Worm (Caenorhabditis elegans): Measurements from ENCODE around the gene nhr-236.

Gene nhr-236

DNA sequence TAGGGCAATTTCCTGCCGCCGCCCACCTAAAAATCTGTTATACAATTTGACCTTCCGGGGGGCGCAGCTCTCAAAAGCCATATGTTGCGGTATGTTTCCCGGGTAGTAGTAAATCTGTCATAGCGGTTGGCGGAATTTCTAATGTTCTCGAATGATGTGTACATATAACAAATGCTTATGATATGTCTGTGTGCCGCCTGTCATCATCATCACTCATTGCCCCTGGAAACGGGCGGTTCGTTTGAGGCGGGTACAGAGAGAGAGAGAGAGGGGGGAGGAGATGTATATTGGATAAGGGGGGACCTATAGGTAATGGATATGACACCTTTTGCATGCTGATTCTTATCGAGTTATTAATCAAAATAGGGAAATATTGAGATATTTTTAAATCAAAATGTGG is 32.8 kb downstream of the nhr-236 start:
- TF ChIP-seq nhr-2 (tag; optimal IDR thresholded peaks at IDR 0.05) (peak; percentile 39), elt-1 (tag; optimal IDR thresholded peaks at IDR 0.05; ENCODE audit: borderline replicate concordance, insufficient read depth) (peak; percentile 66), unc-62 (GFP tag; optimal IDR thresholded peaks at IDR 0.05) (peak; percentile 79), lsy-2 (tag; optimal IDR thresholded peaks at IDR 0.05) (no peak), hlh-1 (tag; optimal IDR thresholded peaks at IDR 0.05) (peak; percentile 1)

DNA sequence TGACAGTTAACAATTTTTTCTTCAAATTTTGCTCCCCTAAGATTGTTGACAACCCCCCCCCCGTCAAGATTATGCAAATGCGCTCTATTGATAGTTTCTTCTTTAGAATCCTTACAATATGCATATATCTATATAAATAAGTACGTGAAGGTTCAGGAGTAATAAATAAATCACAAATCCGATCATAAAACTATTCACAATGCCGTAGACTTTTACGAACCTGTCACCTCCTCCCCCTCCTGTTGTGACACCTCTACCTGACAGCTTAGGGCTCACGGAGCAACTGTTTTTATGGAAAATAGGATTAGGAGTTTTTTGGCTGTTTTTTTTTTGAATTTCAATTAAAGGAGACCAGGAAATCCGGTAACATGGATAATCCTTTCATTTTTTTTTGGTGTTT is 37.3 kb downstream of the nhr-236 start:
- TF ChIP-seq ztf-11 (tag; optimal IDR thresholded peaks at IDR 0.05) (no peak), lin-32 (GFP tag; optimal IDR thresholded peaks at IDR 0.05) (no peak), hlh-1 (tag; optimal IDR thresholded peaks at IDR 0.05) (peak; percentile 11), nhr-237 (tag; optimal IDR thresholded peaks at IDR 0.05) (no peak), ham-2 (GFP tag; optimal IDR thresholded peaks at IDR 0.05) (no peak), unc-62 (GFP tag; optimal IDR thresholded peaks at IDR 0.05) (peak; percentile 75), sptf-1 (tag; optimal IDR thresholded peaks at IDR 0.05) (no peak), nhr-2 (tag; optimal IDR thresholded peaks at IDR 0.05) (peak; percentile 56), nhr-12 (tag; optimal IDR thresholded peaks at IDR 0.05) (no peak), ceh-43 (GFP tag; optimal IDR thresholded peaks at IDR 0.05) (no peak), lin-13 (tag; optimal IDR thresholded peaks at IDR 0.05) (no peak), mab-5 (tag; optimal IDR thresholded peaks at IDR 0.05) (no peak), unc-120 (tag; optimal IDR thresholded peaks at IDR 0.05; ENCODE audit: poor library complexity, severe bottlenecking) (no peak), nhr-28 (tag; optimal IDR thresholded peaks at IDR 0.05) (no peak), sem-2 (GFP tag; optimal IDR thresholded peaks at IDR 0.05) (no peak)

DNA sequence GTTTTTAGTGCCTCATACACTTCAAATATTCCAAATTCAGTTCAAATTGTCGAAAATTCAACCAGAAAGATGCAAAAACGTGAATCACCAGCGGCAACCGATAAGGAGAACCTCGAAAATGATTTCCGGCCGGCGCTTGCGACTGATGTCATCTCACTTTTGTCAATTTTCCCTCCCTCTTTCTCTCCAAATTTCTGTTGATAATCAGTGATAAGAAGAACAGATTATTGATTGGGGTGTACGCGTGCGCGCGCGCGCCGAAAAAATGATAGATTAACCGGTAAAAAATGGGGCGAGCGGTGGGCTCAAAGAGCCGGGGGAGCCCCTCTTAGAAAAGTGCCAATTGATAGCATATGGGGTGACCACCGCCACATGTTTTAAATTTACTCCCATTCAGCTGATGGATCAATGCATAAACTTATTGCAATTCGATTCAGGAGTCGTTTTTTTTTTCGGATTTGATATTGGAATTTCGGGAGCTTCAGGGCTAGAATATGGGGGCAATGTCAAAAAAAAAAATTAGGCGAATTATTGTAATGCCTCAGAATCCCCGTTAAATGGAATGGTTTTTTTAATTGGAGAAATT is 44.9 kb downstream of the nhr-236 start:
- no peak for TF ChIP-seq sptf-1 (tag; optimal IDR thresholded peaks at IDR 0.05)
- TF ChIP-seq elt-1 (tag; optimal IDR thresholded peaks at IDR 0.05; ENCODE audit: borderline replicate concordance, insufficient read depth): no peak
- TF ChIP-seq mab-5 (tag; optimal IDR thresholded peaks at IDR 0.05): no peak
- TF ChIP-seq hlh-1 (tag; optimal IDR thresholded peaks at IDR 0.05): no peak
- TF ChIP-seq ham-2 (GFP tag; optimal IDR thresholded peaks at IDR 0.05): no peak
- TF ChIP-seq flh-1 (GFP tag; optimal IDR thresholded peaks at IDR 0.05): no peak
- TF ChIP-seq nhr-237 (tag; optimal IDR thresholded peaks at IDR 0.05): no peak

DNA sequence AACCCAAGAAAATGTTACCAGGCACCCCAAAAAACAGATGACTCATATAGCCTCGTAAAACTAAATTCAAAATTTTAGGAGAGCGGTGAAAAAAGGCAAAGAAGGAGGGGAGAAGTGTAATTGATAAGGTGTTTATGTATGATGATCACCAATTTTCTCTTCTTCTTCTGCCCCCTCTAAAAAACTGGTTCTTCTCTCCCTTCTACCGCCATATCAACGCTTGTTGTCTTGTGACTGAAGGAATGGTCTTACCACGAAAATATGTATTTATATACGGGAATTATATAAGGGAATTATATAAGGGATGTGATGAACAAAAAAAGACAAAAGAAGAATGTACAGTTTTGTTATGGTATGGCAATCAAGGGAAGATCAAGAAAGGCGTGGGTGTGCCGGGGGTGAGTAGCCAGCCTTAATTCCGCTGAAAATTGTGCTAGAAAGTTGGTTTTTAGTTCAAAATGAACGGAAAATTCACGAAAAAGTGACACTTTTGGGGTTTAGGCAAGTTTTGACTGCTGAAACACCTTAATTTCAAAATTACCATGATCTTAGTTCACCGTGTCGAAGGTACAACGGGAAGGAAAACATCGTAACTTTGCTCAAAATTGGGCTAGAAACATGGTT is 48.0 kb downstream of the nhr-236 start:
- no peak for TF ChIP-seq flh-1 (GFP tag; optimal IDR thresholded peaks at IDR 0.05)
- TF ChIP-seq tbx-8 (GFP tag; optimal IDR thresholded peaks at IDR 0.05): no peak
- no peak for TF ChIP-seq nhr-12 (tag; optimal IDR thresholded peaks at IDR 0.05)
- TF ChIP-seq ham-2 (GFP tag; optimal IDR thresholded peaks at IDR 0.05): no peak
- TF ChIP-seq nhr-237 (tag; optimal IDR thresholded peaks at IDR 0.05): no peak
- TF ChIP-seq hlh-1 (tag; optimal IDR thresholded peaks at IDR 0.05): no peak
- no peak for TF ChIP-seq unc-39 (tag; optimal IDR thresholded peaks at IDR 0.05)
